Fruit fly (Drosophila melanogaster): ENCODE results near the gene tgo.

tgo gene

dm6 chr3R:9006129-9006528 lies 13.7 kb downstream of the tgo start, which contains the start of the genes Prosbeta3 and Iru (continued):
- TF ChIP-seq wdn (GFP tag; IDR thresholded peaks at IDR 0.05) (no peak), her (GFP tag; optimal IDR thresholded peaks at IDR 0.05) (no peak), zen2 (GFP tag; IDR thresholded peaks at IDR 0.05; ENCODE audit: partially characterized antibody) (no peak), tll (GFP tag; optimal IDR thresholded peaks at IDR 0.05) (peak in 1 of 2 experiments; percentile 85), ac (GFP tag; optimal IDR thresholded peaks at IDR 0.05) (no peak), CG3847 (GFP tag; IDR thresholded peaks at IDR 0.05) (peak; percentile 48; the same call in 1 of the 2 replicates), Hmr (GFP tag; optimal IDR thresholded peaks at IDR 0.05) (no peak), crp (GFP tag; optimal IDR thresholded peaks at IDR 0.05) (peak in 1 of 2 experiments; percentile 34), CG17912 (GFP tag; optimal IDR thresholded peaks at IDR 0.05) (no peak), BEAF-32 (GFP tag; optimal IDR thresholded peaks at IDR 0.05) (peak; percentile 51), CG7357 (GFP tag; IDR thresholded peaks at IDR 0.05) (no peak), Drgx (GFP tag; IDR thresholded peaks at IDR 0.05) (no peak), CG10267 (tag; optimal IDR thresholded peaks at IDR 0.05) (peak; percentile 40), CG32772 (GFP tag; IDR thresholded peaks at IDR 0.05) (no peak), CG4854 (GFP tag; optimal IDR thresholded peaks at IDR 0.05) (no peak), gfzf (GFP tag; optimal IDR thresholded peaks at IDR 0.05) (peak; percentile 87), Taf1 (GFP tag; IDR thresholded peaks at IDR 0.05) (no peak), Dll (GFP tag; IDR thresholded peaks at IDR 0.05; ENCODE audit: partially characterized antibody) (no peak), Meics (GFP tag; optimal IDR thresholded peaks at IDR 0.05) (no peak), Med (GFP tag) (peak; percentile 83), CG13775 (GFP tag; optimal IDR thresholded peaks at IDR 0.05) (no peak), YL-1 (GFP tag; optimal IDR thresholded peaks at IDR 0.05) (peak; percentile 72), CG10274 (GFP tag; optimal IDR thresholded peaks at IDR 0.05) (no peak), ken (GFP tag; IDR thresholded peaks at IDR 0.05) (no peak), CG9817 (tag; optimal IDR thresholded peaks at IDR 0.05) (no peak), Abd-B (GFP tag; optimal IDR thresholded peaks at IDR 0.05) (peak; percentile 0), Camta (GFP tag; optimal IDR thresholded peaks at IDR 0.05) (no peak), Dek (tag; optimal IDR thresholded peaks at IDR 0.05) (no peak), CG7987 (GFP tag; optimal IDR thresholded peaks at IDR 0.05) (no peak), Gug (GFP tag; IDR thresholded peaks at IDR 0.05) (no peak), ci (GFP tag; IDR thresholded peaks at IDR 0.05) (no peak), Xrp1 (GFP tag; IDR thresholded peaks at IDR 0.05) (no peak), CG32767 (GFP tag; IDR thresholded peaks at IDR 0.05) (no peak), CG10321 (GFP tag; IDR thresholded peaks at IDR 0.05) (no peak), CG34224 (GFP tag; IDR thresholded peaks at IDR 0.05; ENCODE audit: partially characterized antibody) (no peak), Stat92E (GFP tag; optimal IDR thresholded peaks at IDR 0.05) (peak in 1 of 3 experiments; percentile 13), CG11696 (GFP tag; IDR thresholded peaks at IDR 0.05) (no peak), Nf-YC (tag; optimal IDR thresholded peaks at IDR 0.05) (peak; percentile 13), TFAM (GFP tag; optimal IDR thresholded peaks at IDR 0.05) (no peak), dpn (GFP tag; optimal IDR thresholded peaks at IDR 0.05) (peak in 1 of 2 experiments; percentile 1), gt (GFP tag; IDR thresholded peaks at IDR 0.05) (no peak), CG30020 (tag; optimal IDR thresholded peaks at IDR 0.05) (peak; percentile 47), so (GFP tag; IDR thresholded peaks at IDR 0.05) (no peak), lola (GFP tag; optimal IDR thresholded peaks at IDR 0.05) (no peak), Lhr (GFP tag; optimal IDR thresholded peaks at IDR 0.05) (peak; percentile 86), kay (GFP tag; optimal IDR thresholded peaks at IDR 0.05) (peak; percentile 10), Nf-YA (GFP tag; IDR thresholded peaks at IDR 0.05) (no peak), unc-4 (GFP tag; IDR thresholded peaks at IDR 0.05; ENCODE audit: partially characterized antibody) (0 out of 2 replicates have a peak, but pooled peaks have one; percentile 28), trem (tag; optimal IDR thresholded peaks at IDR 0.05) (peak; percentile 78), ERR (GFP tag; optimal IDR thresholded peaks at IDR 0.05) (no peak)

All from whole organism, embryonic.